Fruit fly (Drosophila melanogaster): Measurements from ENCODE around the gene Cyp4e3.

The Cyp4e3 gene

DNA sequence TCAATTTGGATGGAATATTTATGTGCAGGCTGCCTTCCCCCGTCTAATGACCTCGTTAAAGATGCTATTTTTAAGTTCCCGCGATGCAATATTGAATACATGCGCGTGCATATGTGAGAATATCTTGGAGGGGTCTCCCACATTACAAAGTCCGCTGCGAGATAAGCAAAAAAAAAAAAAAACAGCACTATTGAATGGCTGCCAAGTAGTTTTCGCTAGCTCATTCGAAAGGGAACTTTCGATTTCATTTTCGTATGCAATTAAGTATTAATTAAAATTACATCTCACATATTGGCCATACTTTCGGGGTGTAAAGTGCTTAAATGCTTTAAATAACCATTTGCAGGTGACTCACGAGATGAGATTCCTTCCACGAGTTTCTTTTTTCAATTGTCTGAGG is 42.8 kb downstream of the Cyp4e3 start:
- TF ChIP-seq dmrt93B (GFP tag; optimal IDR thresholded peaks at IDR 0.05): no peak
- TF ChIP-seq Vsx2 (GFP tag; optimal IDR thresholded peaks at IDR 0.05; ENCODE audit: partially characterized antibody): no peak

DNA sequence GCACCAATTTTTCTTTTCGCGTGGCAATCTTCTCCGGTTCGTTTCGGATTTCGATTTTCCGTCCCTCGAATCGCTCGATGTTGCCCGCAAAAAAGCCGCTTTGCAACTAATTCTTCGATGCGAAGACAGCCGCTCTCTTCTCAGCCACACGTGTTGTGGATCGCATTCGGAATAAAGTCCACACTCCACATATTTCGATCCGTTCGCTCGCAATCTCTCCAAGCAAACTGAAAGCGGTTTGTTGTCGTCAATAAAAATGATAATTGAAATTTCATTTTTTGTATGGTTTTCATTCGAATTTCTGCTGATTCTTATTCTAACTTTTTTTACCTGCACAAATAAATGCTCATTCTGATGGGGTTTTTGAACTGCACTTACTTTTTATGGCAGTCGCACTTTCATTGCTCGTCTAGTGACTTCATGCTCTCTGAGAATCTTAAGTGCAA is 44.0 kb downstream of the Cyp4e3 start, which contains the start of gene CG31710:
Gene CG31710 (minus strand): TSS at position 83 of the 446 bp plus-strand sequence.
- TF ChIP-seq tai (GFP tag; optimal IDR thresholded peaks at IDR 0.05) (no peak), Hr83 (GFP tag; optimal IDR thresholded peaks at IDR 0.05; ENCODE audit: poor library complexity, severe bottlenecking) (peak; percentile 62), psq (GFP tag; optimal IDR thresholded peaks at IDR 0.05) (peak; percentile 10), fru (GFP tag; optimal IDR thresholded peaks at IDR 0.05) (peak; percentile 28), dl (GFP tag; optimal IDR thresholded peaks at IDR 0.05; ENCODE audit: insufficient read depth in 1 of 2, partially characterized antibody in 2 of 2) (peak in 1 of 2 experiments; percentile 7), Rel (GFP tag; optimal IDR thresholded peaks at IDR 0.05) (no peak), Rel (tag; optimal IDR thresholded peaks at IDR 0.05) (peak; percentile 7), Dif (GFP tag; optimal IDR thresholded peaks at IDR 0.05; ENCODE audit: partially characterized antibody) (peak; percentile 46), lola (GFP tag; optimal IDR thresholded peaks at IDR 0.05) (no peak), brk (GFP tag; optimal IDR thresholded peaks at IDR 0.05) (peak; percentile 73), h (GFP tag; optimal IDR thresholded peaks at IDR 0.05) (peak; percentile 1), Vsx2 (GFP tag; optimal IDR thresholded peaks at IDR 0.05; ENCODE audit: partially characterized antibody) (no peak), Sp1 (GFP tag; optimal IDR thresholded peaks at IDR 0.05) (peak; percentile 10), Myc (optimal IDR thresholded peaks at IDR 0.05) (no peak)

DNA sequence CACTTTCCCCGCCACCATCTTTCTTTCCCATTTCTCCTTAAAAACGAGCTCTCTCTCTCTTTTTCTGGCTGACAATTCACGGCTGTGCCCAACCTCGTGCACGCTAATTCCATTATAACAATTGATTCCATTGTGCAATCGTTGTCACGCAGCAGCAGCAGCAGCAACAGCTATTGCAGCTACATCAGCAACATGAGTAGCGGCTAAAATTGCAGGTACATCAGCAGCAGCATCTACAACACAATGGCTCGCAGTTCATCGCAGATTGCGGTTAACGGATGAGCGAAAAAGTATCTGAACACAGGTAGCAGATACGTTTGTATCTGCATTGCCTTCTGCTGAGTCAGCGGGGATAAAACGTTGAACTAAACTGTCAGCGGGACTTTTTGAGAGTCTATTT is 44.6 kb downstream of the Cyp4e3 start:
- TF ChIP-seq tai (GFP tag; optimal IDR thresholded peaks at IDR 0.05) (no peak), ey (GFP tag; optimal IDR thresholded peaks at IDR 0.05) (no peak), Abd-B (GFP tag; optimal IDR thresholded peaks at IDR 0.05) (no peak), rgr (GFP tag; optimal IDR thresholded peaks at IDR 0.05) (no peak), dmrt93B (GFP tag; optimal IDR thresholded peaks at IDR 0.05) (no peak), Hr78 (GFP tag; optimal IDR thresholded peaks at IDR 0.05) (no peak), Vsx2 (GFP tag; optimal IDR thresholded peaks at IDR 0.05; ENCODE audit: partially characterized antibody) (no peak), CG32264 (GFP tag; optimal IDR thresholded peaks at IDR 0.05) (no peak)

DNA sequence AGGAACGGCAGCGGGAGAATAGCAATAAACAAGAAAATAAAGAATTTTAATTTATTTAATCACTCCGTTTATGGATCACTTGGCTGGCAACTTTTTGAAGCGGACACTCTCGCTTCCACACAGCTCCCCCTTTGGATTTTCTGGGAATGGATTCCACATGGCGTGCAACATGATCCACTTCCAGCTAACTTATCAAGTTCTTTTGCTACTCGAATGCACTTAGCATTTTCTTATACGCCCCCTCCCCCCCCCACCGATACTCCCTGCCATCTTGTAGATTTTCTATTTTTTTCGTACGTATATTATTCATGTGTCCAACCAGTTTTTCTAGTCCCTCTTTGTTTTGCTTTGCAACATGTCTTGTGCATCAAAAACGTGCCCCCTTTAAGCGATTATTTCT is 45.5 kb downstream of the Cyp4e3 start:
- no peak for TF ChIP-seq dmrt93B (GFP tag; optimal IDR thresholded peaks at IDR 0.05)
- no peak for TF ChIP-seq ey (GFP tag; optimal IDR thresholded peaks at IDR 0.05)
- TF ChIP-seq br (GFP tag; optimal IDR thresholded peaks at IDR 0.05): no peak
- no peak for TF ChIP-seq Mio (GFP tag; optimal IDR thresholded peaks at IDR 0.05)
- TF ChIP-seq Dfd (GFP tag; optimal IDR thresholded peaks at IDR 0.05): no peak

DNA sequence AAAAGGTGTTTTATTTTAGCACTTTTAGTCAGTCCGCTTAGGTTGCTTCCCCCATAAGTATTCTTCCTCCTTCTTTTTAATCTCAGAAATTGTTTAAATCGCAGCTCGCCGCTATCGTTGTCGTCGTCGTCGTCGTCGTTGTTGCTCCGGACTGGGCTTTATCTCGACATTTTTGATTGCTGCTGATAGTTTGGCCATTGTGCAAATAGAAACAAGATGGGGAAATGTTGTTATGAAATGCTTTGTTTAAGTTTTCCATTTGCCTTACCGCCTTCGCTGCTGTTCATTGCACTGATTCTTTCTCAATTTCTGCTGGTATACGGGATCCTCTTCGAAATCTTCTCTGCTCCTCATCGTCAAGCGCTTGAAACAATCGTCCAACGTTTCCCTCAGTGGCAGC is 46.9 kb downstream of the Cyp4e3 start:
- TF ChIP-seq psq (GFP tag; optimal IDR thresholded peaks at IDR 0.05): no peak
- no peak for TF ChIP-seq Rel (GFP tag; optimal IDR thresholded peaks at IDR 0.05)
- no peak for TF ChIP-seq Rel (tag; optimal IDR thresholded peaks at IDR 0.05)
- TF ChIP-seq CrebA (GFP tag; optimal IDR thresholded peaks at IDR 0.05; ENCODE audit: borderline replicate concordance): no peak
- no peak for TF ChIP-seq GATAd (GFP tag; optimal IDR thresholded peaks at IDR 0.05)
- no peak for TF ChIP-seq brk (GFP tag; optimal IDR thresholded peaks at IDR 0.05)
- no peak for TF ChIP-seq Vsx2 (GFP tag; optimal IDR thresholded peaks at IDR 0.05; ENCODE audit: partially characterized antibody)
- TF ChIP-seq br (GFP tag; optimal IDR thresholded peaks at IDR 0.05): no peak
- no peak for TF ChIP-seq jim (GFP tag; optimal IDR thresholded peaks at IDR 0.05)
- no peak for TF ChIP-seq Dif (GFP tag; optimal IDR thresholded peaks at IDR 0.05; ENCODE audit: partially characterized antibody)
- TF ChIP-seq lola (GFP tag; optimal IDR thresholded peaks at IDR 0.05): no peak
- no peak for TF ChIP-seq Sp1 (GFP tag; optimal IDR thresholded peaks at IDR 0.05)
- TF ChIP-seq Hr83 (GFP tag; optimal IDR thresholded peaks at IDR 0.05; ENCODE audit: poor library complexity, severe bottlenecking): no peak
- TF ChIP-seq sage (GFP tag; optimal IDR thresholded peaks at IDR 0.05): no peak
- TF ChIP-seq OdsH (GFP tag; optimal IDR thresholded peaks at IDR 0.05): no peak

DNA sequence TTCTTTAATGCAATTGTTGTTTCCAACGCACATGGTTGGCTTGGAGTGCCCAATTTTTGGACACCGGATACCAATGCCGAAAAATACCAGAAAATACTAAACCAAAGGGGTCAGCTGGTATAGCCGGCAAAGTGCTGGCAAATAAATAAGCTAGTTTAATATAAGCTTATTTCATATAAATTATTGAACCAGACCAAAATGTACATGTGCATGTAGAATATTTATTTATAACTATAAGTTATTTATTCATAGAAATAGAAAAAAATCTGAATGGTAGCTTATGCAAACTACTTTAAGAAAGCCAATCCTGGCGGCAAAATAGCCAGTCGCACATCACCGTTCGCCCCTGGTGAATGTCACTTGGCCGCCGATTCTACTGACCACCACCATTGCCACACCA is 49.4 kb downstream of the Cyp4e3 start, which contains the start of gene pelo:
Gene pelo (plus strand): TSS at position 357 of the 400 bp plus-strand sequence.
- TF ChIP-seq tai (GFP tag; optimal IDR thresholded peaks at IDR 0.05): no peak
- peak; percentile 71 for TF ChIP-seq rgr (GFP tag; optimal IDR thresholded peaks at IDR 0.05)
- peak; percentile 45 for TF ChIP-seq sage (GFP tag; optimal IDR thresholded peaks at IDR 0.05)
- TF ChIP-seq N (GFP tag; optimal IDR thresholded peaks at IDR 0.05): no peak
- TF ChIP-seq br (GFP tag; optimal IDR thresholded peaks at IDR 0.05): peak; percentile 48
- TF ChIP-seq brk (GFP tag; optimal IDR thresholded peaks at IDR 0.05): peak; percentile 51
- no peak for TF ChIP-seq lola (GFP tag; optimal IDR thresholded peaks at IDR 0.05)
- peak; percentile 66 for TF ChIP-seq Sp1 (GFP tag; optimal IDR thresholded peaks at IDR 0.05)
- TF ChIP-seq Hr78 (GFP tag; optimal IDR thresholded peaks at IDR 0.05): no peak
- peak; percentile 99 for TF ChIP-seq Myc (optimal IDR thresholded peaks at IDR 0.05)
- TF ChIP-seq jim (GFP tag; optimal IDR thresholded peaks at IDR 0.05): no peak
- no peak for TF ChIP-seq pan (optimal IDR thresholded peaks at IDR 0.05)
- peak; percentile 10 for TF ChIP-seq sv (GFP tag; optimal IDR thresholded peaks at IDR 0.05)
- TF ChIP-seq dl (GFP tag; optimal IDR thresholded peaks at IDR 0.05; ENCODE audit: insufficient read depth in 1 of 2, partially characterized antibody in 2 of 2): no peak
- no peak for TF ChIP-seq CrebA (GFP tag; optimal IDR thresholded peaks at IDR 0.05; ENCODE audit: borderline replicate concordance)
- peak; percentile 74 for TF ChIP-seq HLH106 (tag; optimal IDR thresholded peaks at IDR 0.05)
- TF ChIP-seq Rel (GFP tag; optimal IDR thresholded peaks at IDR 0.05): no peak
- peak; percentile 44 for TF ChIP-seq Rel (tag; optimal IDR thresholded peaks at IDR 0.05)
- no peak for TF ChIP-seq GATAd (GFP tag; optimal IDR thresholded peaks at IDR 0.05)
- peak; percentile 52 for TF ChIP-seq fru (GFP tag; optimal IDR thresholded peaks at IDR 0.05)
- TF ChIP-seq Abd-B (GFP tag; optimal IDR thresholded peaks at IDR 0.05): no peak
- TF ChIP-seq CG32264 (GFP tag; optimal IDR thresholded peaks at IDR 0.05): no peak
- peak; percentile 42 for TF ChIP-seq CG9705 (GFP tag; optimal IDR thresholded peaks at IDR 0.05)
- peak; percentile 53 for TF ChIP-seq dmrt93B (GFP tag; optimal IDR thresholded peaks at IDR 0.05)
- TF ChIP-seq OdsH (GFP tag; optimal IDR thresholded peaks at IDR 0.05): peak; percentile 66
- no peak for TF ChIP-seq Jra (GFP tag; optimal IDR thresholded peaks at IDR 0.05)
- peak; percentile 49 for TF ChIP-seq Hnf4 (GFP tag; optimal IDR thresholded peaks at IDR 0.05)

All from whole organism, wandering third instar larva.